Worm (Caenorhabditis elegans): ENCODE data around the gene str-66.

Gene str-66

DNA sequence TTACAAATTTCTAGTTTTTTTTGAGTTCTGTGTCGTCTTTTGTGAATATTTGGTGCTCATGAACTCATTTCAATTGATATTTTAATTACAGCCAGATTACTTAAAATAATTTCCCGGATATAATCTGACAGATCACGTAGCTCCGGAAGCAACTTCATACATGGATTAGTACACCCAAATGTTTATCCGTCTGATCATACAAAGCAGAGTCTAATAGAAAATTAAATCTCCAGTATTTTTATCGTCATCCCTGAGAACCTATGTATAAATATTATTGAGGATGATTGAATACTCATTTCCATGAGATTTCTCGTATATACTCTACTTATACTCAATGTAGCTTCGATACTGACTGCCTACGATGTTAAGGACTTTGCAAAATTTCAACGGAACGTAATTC lies 20.9 kb upstream of the str-66 start, which contains the start of gene Y73C8C.12:
TSS of gene Y73C8C.12 (plus strand) at position 301 of the 400 bp plus-strand sequence.
- TF ChIP-seq ceh-22 (tag; optimal IDR thresholded peaks at IDR 0.05) = no peak
- TF ChIP-seq fkh-10 (GFP tag; optimal IDR thresholded peaks at IDR 0.05) = no peak
- TF ChIP-seq ceh-14 (tag; optimal IDR thresholded peaks at IDR 0.05) = no peak
- no peak for TF ChIP-seq gmeb-2 (tag; optimal IDR thresholded peaks at IDR 0.05)

DNA sequence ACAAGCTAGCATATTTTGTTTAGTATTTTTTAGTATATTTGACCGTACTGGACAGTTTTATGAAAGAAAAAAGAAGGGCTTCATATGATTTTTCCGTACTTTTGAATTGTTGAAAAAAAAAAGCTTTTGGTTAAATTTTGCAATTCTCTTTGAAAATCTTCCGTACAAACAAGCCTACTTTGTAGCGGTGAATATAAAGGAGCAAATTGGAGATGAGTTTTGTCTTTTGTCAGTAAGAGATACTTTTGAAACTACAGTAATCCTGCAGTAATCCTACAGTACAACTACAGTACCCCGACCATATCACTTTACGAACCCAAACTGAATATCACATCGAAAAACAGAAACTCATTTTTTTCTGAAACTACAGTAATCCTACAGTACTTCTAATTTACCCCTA lies 18.4 kb upstream of the str-66 start:
- TF ChIP-seq ceh-22 (tag; optimal IDR thresholded peaks at IDR 0.05) (no peak), gmeb-2 (tag; optimal IDR thresholded peaks at IDR 0.05) (no peak), che-1 (tag; optimal IDR thresholded peaks at IDR 0.05) (no peak)

DNA sequence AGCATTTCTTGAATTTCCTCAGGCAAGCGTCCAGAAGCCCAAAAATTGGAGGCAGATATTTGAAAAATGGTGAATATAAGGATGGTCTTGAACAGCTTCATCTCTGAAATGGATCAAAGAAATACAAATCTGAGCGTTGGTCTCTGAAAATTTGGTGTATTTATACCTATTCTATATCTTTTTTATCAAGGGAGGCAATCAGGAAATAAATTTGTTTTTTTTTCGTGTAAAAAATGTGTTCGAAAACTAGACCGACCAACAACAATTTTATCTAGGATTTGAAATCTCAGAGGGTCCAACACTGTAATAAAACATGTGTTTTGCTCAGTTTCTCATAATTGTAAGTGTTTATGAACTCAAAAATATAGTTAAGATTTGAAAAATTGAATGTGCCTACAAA lies 17.7 kb upstream of the str-66 start, which contains the start of gene srt-56:
TSS of gene srt-56 (minus strand) at position 101 of the 400 bp plus-strand sequence.
- TF ChIP-seq K02D7.2 (tag; optimal IDR thresholded peaks at IDR 0.05) = no peak
- TF ChIP-seq ceh-30 (tag; optimal IDR thresholded peaks at IDR 0.05) = no peak
- TF ChIP-seq ceh-45 (GFP tag; IDR thresholded peaks at IDR 0.05) = no peak
- no peak for TF ChIP-seq syd-9 (tag; optimal IDR thresholded peaks at IDR 0.05)
- no peak for TF ChIP-seq ceh-6 (GFP tag; optimal IDR thresholded peaks at IDR 0.05)
- no peak for TF ChIP-seq hlh-15 (tag; optimal IDR thresholded peaks at IDR 0.05)
- no peak for TF ChIP-seq gmeb-2 (tag; optimal IDR thresholded peaks at IDR 0.05)

DNA sequence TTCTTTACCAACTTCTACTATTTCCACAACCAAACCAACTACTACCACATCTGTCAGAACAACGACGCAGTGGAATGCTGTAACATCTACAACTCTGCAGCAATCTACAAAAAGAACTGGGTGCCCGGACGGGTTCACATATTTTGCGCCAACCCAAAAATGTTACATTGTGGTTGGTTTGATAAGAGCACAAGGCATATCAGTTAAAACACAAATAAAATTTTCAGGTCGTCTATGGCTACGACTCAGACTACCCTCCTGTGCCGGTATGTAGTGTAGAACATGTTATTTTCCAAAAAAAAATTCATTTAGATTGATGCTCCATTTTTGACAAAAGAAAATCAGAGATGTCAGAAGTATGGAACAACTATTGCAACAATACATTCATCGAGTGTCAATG lies 15.2 kb upstream of the str-66 start:
- no peak for TF ChIP-seq che-1 (tag; optimal IDR thresholded peaks at IDR 0.05)
- no peak for TF ChIP-seq ztf-16 (tag; optimal IDR thresholded peaks at IDR 0.05)
- no peak for TF ChIP-seq fkh-6 (tag; optimal IDR thresholded peaks at IDR 0.05)
- TF ChIP-seq unc-86 (tag; optimal IDR thresholded peaks at IDR 0.05) = no peak
- TF ChIP-seq F13H6.1 (tag; optimal IDR thresholded peaks at IDR 0.05) = no peak
- TF ChIP-seq unc-55 (GFP tag; optimal IDR thresholded peaks at IDR 0.05) = no peak
- TF ChIP-seq Y22D7AL.16 (tag; optimal IDR thresholded peaks at IDR 0.05) = no peak
- no peak for TF ChIP-seq hlh-13 (GFP tag; optimal IDR thresholded peaks at IDR 0.05)
- TF ChIP-seq tbx-2 (tag; optimal IDR thresholded peaks at IDR 0.05) = no peak
- TF ChIP-seq pqm-1 (tag; optimal IDR thresholded peaks at IDR 0.05) = no peak
- TF ChIP-seq C08G9.2 (tag; optimal IDR thresholded peaks at IDR 0.05) = no peak
- TF ChIP-seq elt-4 (tag; optimal IDR thresholded peaks at IDR 0.05) = no peak

DNA sequence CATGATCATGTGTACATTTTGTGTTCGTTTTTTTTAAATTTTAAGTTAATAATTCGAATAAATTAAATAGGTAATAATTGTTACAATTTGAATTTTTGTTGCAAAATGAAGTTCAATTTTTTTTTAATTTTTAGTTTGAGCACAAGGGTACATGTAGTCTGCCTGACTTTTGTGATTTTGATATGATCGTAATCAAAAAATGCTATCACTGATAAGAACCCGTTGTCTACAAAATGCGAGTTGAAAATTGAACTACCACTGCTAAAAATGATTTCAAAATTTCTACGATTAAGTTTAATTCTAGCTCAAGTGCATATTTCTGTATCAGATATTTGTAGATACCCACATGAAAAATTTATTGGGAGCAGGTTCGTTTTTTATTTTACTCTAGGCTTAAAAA lies 14.1 kb upstream of the str-66 start, which contains the start of gene clec-210:
TSS of gene clec-210 (plus strand) at position 211 of the 400 bp plus-strand sequence.
- peak; percentile 1 for TF ChIP-seq elt-2 (tag; optimal IDR thresholded peaks at IDR 0.05)
- no peak for TF ChIP-seq tbx-2 (tag; optimal IDR thresholded peaks at IDR 0.05)

DNA sequence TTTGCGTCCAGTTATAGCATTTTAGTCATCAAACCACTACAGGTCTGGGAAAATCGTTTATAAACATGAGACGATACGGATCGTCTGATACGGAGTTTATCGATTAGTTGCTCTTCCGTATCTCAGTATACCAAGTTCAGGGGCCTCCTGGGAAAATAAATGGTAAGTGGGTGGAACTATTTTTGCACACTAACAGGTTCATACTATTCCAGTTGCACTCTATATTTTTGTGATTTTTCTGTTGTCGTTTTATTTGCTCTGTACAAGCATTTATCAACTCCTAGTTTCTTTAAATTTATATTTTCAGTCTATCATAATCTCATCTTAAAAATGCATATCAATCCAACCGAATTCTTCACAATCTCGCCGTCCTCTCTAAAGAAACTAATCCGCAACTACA lies 10.9 kb upstream of the str-66 start, which contains the start of gene Y73C8C.3:
TSS of gene Y73C8C.3 (plus strand) at position 301 of the 400 bp plus-strand sequence.
- TF ChIP-seq dve-1 (tag; optimal IDR thresholded peaks at IDR 0.05) = no peak
- no peak for TF ChIP-seq C08G9.2 (tag; optimal IDR thresholded peaks at IDR 0.05)
- TF ChIP-seq ztf-16 (tag; optimal IDR thresholded peaks at IDR 0.05) = no peak
- TF ChIP-seq lin-11 (tag; optimal IDR thresholded peaks at IDR 0.05) = no peak
- TF ChIP-seq unc-86 (tag; optimal IDR thresholded peaks at IDR 0.05) = no peak
- TF ChIP-seq dmd-4 (tag; optimal IDR thresholded peaks at IDR 0.05; ENCODE audit: borderline replicate concordance) = no peak

DNA sequence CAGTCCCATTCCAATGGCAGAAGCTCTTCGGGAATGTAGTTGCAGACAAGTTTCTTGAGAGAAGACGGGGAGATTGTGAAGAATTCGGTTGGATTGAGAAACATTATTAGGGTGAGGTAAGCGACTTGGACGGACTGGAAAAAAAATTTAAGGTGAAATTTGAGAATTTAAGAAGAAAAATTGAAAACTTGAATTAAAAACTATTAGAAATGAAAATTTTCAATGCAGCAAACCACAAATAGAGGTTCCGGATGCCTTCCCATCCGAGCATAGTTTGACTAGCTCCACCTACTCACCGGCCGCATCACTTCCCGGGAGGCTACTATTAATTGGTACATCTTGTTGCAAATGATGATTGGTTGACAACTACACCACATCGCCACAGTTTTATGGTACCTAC lies 9.7 kb upstream of the str-66 start, which contains the start of gene Y73C8C.8:
TSS of gene Y73C8C.8 (minus strand) at position 101 of the 400 bp plus-strand sequence.
- TF ChIP-seq hlh-13 (GFP tag; optimal IDR thresholded peaks at IDR 0.05) = no peak
- no peak for TF ChIP-seq sdc-2 (tag; optimal IDR thresholded peaks at IDR 0.05)
- TF ChIP-seq unc-55 (GFP tag; optimal IDR thresholded peaks at IDR 0.05) = no peak
- TF ChIP-seq ceh-14 (tag; optimal IDR thresholded peaks at IDR 0.05) = no peak
- TF ChIP-seq ceh-48 (tag; optimal IDR thresholded peaks at IDR 0.05) = no peak
- no peak for TF ChIP-seq che-1 (tag; optimal IDR thresholded peaks at IDR 0.05)
- TF ChIP-seq lin-11 (tag; optimal IDR thresholded peaks at IDR 0.05) = no peak
- no peak for TF ChIP-seq C08G9.2 (tag; optimal IDR thresholded peaks at IDR 0.05)
- TF ChIP-seq ceh-19 (GFP tag; optimal IDR thresholded peaks at IDR 0.05) = no peak
- TF ChIP-seq pag-3 (tag; optimal IDR thresholded peaks at IDR 0.05; ENCODE audit: borderline replicate concordance) = no peak

All from whole organism, late embryonic.